Worm (Caenorhabditis elegans) whole organism, L3 larva: ENCODE results near the gene C27B7.5.

Experiments used
- R02D3.7 ChIP-seq: fragments of 150-350 bp; optimal IDR thresholded peaks from 2 replicates; lab custom pipeline; 2014; ENCODE audit warnings: missing biosample characterization, missing genetic modification characterization
- aly-2 ChIP-seq: fragments of 150-350 bp; optimal IDR thresholded peaks from 2 replicates; lab custom pipeline; 2014; ENCODE audit warnings: missing biosample characterization, missing genetic modification characterization
- egl-27 ChIP-seq: sonication (generic microtip); optimal IDR thresholded peaks from 4 replicates; lab custom pipeline; 2017; ENCODE audit warnings: missing biosample characterization, missing genetic modification reagents, missing genetic modification characterization
- elt-2 ChIP-seq: sonication (generic microtip); optimal IDR thresholded peaks from 2 replicates; lab custom pipeline; 2016; ENCODE audit warnings: missing genetic modification reagents, mild to moderate bottlenecking, missing genetic modification characterization, missing compliant biosample characterization
- fkh-10 ChIP-seq: sonication (generic microtip); optimal IDR thresholded peaks from 2 replicates; lab custom pipeline; 2017; ENCODE audit warnings: missing biosample characterization, missing genetic modification reagents, missing genetic modification characterization
- mml-1 ChIP-seq: fragments of 150-350 bp; sonication (generic microtip); optimal IDR thresholded peaks from 3 replicates; lab custom pipeline; 2014; ENCODE audit warnings: missing biosample characterization, missing genetic modification characterization
- nhr-25 ChIP-seq: sonication (generic microtip); optimal IDR thresholded peaks from 2 replicates; lab custom pipeline; 2017; ENCODE audit warnings: missing biosample characterization, missing genetic modification characterization
- nhr-43 ChIP-seq: sonication (generic microtip); optimal IDR thresholded peaks from 2 replicates; lab custom pipeline; 2016; ENCODE audit warnings: mild to moderate bottlenecking, missing genetic modification characterization, missing compliant biosample characterization; ENCODE audit not compliant: poor library complexity, severe bottlenecking
- pqm-1 ChIP-seq: fragments of 150-350 bp; optimal IDR thresholded peaks from 2 replicates; lab custom pipeline; 2017; ENCODE audit warnings: missing biosample characterization, missing genetic modification characterization, inconsistent platforms

ce11 chrIV:8929942-8930492 lies 28.6 kb downstream of the C27B7.5 start, which contains the start of the genes D1046.18 and slc-25A26:
- TF ChIP-seq egl-27 (tag; lab: Kevin White, UChicago) (no peak), elt-2 (no peak), mml-1 (tag; lab: Kevin White, UChicago) (no peak), nhr-25 (tag; lab: Kevin White, UChicago) (no peak), aly-2 (tag; lab: Kevin White, UChicago) (no peak), R02D3.7 (tag; lab: Kevin White, UChicago) (no peak), nhr-43 (tag; lab: Kevin White, UChicago) (no peak), fkh-10 (GFP tag; lab: Kevin White, UChicago) (no peak), pqm-1 (tag; lab: Kevin White, UChicago) (no peak)
